Worm (Caenorhabditis elegans): Measurements from ENCODE around the gene igcm-3.
A peak's percentile ranks its signal among the peaks of the same experiment; 100 is the strongest.

DNA sequence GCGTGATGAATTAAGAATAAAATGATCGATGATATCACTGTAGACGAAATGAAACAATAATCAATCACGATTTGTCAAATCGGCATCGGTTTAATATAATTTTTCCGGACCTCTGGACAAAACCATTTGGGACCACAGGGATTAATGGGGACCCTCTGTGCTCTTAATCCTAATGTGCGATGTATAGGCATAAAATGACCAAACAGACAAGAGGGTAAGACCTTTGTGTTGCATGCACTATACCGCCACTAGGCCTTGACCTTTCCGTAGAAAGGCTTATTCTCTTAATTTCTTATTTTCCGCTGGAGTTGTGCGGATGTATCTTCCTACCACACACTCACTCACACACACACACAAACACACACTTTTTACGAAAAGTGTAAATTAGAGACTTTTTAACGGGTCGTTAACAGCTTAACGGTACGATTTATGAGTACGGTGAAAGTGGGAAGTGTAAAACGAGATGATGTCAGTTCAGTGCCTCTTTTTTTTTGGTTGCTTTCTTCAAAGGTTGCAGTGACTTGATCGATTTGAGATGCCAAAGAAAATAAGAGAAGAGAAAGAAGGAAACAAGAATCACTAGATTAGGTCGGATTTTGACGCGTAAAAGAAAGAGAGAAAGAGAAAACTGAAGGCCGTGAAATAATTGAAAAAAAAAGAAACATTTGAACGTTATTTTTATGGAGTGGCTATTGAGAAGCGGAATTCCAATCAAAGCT, 732 bp downstream of the igcm-3 start:
- no peak for TF ChIP-seq med-1 (GFP tag; optimal IDR thresholded peaks at IDR 0.05; ENCODE audit: insufficient read depth)
- 0 out of 2 replicates have a peak, but pooled peaks have one; percentile 38 for TF ChIP-seq tab-1 (GFP tag; IDR thresholded peaks at IDR 0.05)
- TF ChIP-seq flt-1 (GFP tag; IDR thresholded peaks at IDR 0.05), result no peak
- no peak for TF ChIP-seq T22C8.4 (GFP tag; IDR thresholded peaks at IDR 0.05)
- TF ChIP-seq ztf-23 (GFP tag; IDR thresholded peaks at IDR 0.05), result no peak
- TF ChIP-seq cog-1 (tag; optimal IDR thresholded peaks at IDR 0.05), result no peak
- no peak for TF ChIP-seq ztf-29 (GFP tag; IDR thresholded peaks at IDR 0.05)
